Worm (Caenorhabditis elegans): Measurements from ENCODE around the gene Y43C5B.2.

- TF ChIP-seq Y53G8AR.9 (GFP tag; conservative IDR thresholded peaks at IDR 0.05) (no peak), snpc-4 (GFP tag; optimal IDR thresholded peaks at IDR 0.05) (no peak), snpc-4 (tag; optimal IDR thresholded peaks at IDR 0.05) (no peak), unc-130 (GFP tag; optimal IDR thresholded peaks at IDR 0.05) (no peak), B0035.1 (tag; optimal IDR thresholded peaks at IDR 0.05) (no peak), F23B12.7 (tag; optimal IDR thresholded peaks at IDR 0.05; ENCODE audit: insufficient read depth) (no peak), hmg-20 (GFP tag; IDR thresholded peaks at IDR 0.05) (no peak), F39B2.1 (GFP tag; IDR thresholded peaks at IDR 0.05) (no peak), ztf-22 (GFP tag; optimal IDR thresholded peaks at IDR 0.05) (no peak), zim-3 (tag; optimal IDR thresholded peaks at IDR 0.05) (no peak), xnd-1 (tag; optimal IDR thresholded peaks at IDR 0.05) (no peak), ekl-4 (GFP tag; IDR thresholded peaks at IDR 0.05) (no peak), bed-2 (GFP tag; IDR thresholded peaks at IDR 0.05) (no peak)
Observed at ce11 chrIV:10345990-10346389, 6.2 kb downstream of the Y43C5B.2 start.
